Worm (Caenorhabditis elegans): ENCODE measurements around the gene C17B7.14.

- TF ChIP-seq elt-1 (tag; optimal IDR thresholded peaks at IDR 0.05) (no peak), nhr-237 (tag; optimal IDR thresholded peaks at IDR 0.05) (no peak), elt-3 (tag; optimal IDR thresholded peaks at IDR 0.05) (no peak), nhr-129 (tag; optimal IDR thresholded peaks at IDR 0.05) (no peak), nhr-23 (tag; optimal IDR thresholded peaks at IDR 0.05) (no peak)
These were observed 4.2 kb downstream of the C17B7.14 start, which contains the start of gene F35F10.1 for ce11 chrV:3316108-3316507.
